Fruit fly (Drosophila melanogaster): ENCODE results near the gene CG7290.

- TF ChIP-seq cyc (GFP tag; optimal IDR thresholded peaks at IDR 0.05) (no peak), CG3919 (GFP tag; optimal IDR thresholded peaks at IDR 0.05) (no peak), achi (GFP tag; optimal IDR thresholded peaks at IDR 0.05) (no peak), Smox (GFP tag; optimal IDR thresholded peaks at IDR 0.05) (no peak), CG15336 (GFP tag; IDR thresholded peaks at IDR 0.05) (no peak)
Observed at dm6 chr3L:20206950-20207584, 1.2 kb upstream of the CG7290 start, which contains the start of gene CG6996.

Data from whole organism, prepupa.